Worm (Caenorhabditis elegans) whole organism, young adult: ENCODE results near the gene C28D4.5.

ENCODE experiments used
- attf-3 ChIP-seq: fragments of 200-800 bp; sonication (Bioruptor generic); conservative IDR thresholded peaks from 2 replicates; pipeline ENCODE4 v1.3.6; 2022; ENCODE audit warnings: missing genetic modification reagents, missing genetic modification characterization, missing compliant biosample characterization
- ekl-4 ChIP-seq: fragments of 200-800 bp; sonication (Bioruptor generic); IDR thresholded peaks from 2 replicates; pipeline ENCODE4 v1.3.6; 2022; ENCODE audit warnings: missing genetic modification reagents, missing genetic modification characterization, missing compliant biosample characterization
- hrde-1 ChIP-seq: sonication (generic microtip); optimal IDR thresholded peaks from 2 replicates; lab custom pipeline; 2016; ENCODE audit warnings: missing genetic modification characterization, mild to moderate bottlenecking, missing compliant biosample characterization, moderate library complexity, missing genotype, missing genetic modification reagents, borderline replicate concordance
- madf-6 ChIP-seq: fragments of 200-800 bp; sonication (Bioruptor generic); IDR thresholded peaks from 2 replicates; pipeline ENCODE4 v1.3.6; 2022; ENCODE audit warnings: missing genetic modification reagents, missing genetic modification characterization, missing compliant biosample characterization

C28D4.5 gene

DNA sequence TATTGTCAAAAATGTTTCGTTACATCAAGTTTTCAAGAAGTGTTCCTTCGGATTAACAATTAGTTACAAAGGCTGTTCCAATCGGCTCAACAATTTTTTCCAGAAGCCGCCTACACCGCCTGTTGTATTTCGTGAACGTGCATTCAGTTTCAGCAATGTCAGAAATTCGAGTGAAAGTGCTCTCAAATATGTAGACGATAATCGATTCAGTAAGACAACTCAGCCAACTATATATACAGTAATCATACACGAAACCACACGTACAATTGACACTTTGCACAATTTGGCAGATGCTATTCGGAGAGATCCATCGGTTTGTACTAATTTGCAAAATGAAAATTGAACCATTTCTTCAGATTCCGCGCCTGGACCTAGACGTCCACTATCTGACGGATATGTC is 50.1 kb downstream of the C28D4.5 start:
- TF ChIP-seq attf-3 (GFP tag; lab: Robert Waterston, UW) (no peak), ekl-4 (GFP tag; lab: Robert Waterston, UW) (no peak), madf-6 (GFP tag; lab: Robert Waterston, UW) (peak; percentile 32; the same call in 1 of the 2 replicates), hrde-1 (peak; percentile 42)
